Worm (Caenorhabditis elegans) whole organism, L4/young adult: ENCODE measurements around the gene T01C3.2.

Experiments used
- W03F9.2 ChIP-seq: fragments of 150-350 bp; optimal IDR thresholded peaks from 2 replicates; lab custom pipeline; 2014; ENCODE audit warnings: missing biosample characterization, missing genetic modification characterization
- dao-5 ChIP-seq: sonication (generic microtip); optimal IDR thresholded peaks from 2 replicates; lab custom pipeline; 2016; ENCODE audit warnings: missing genotype, missing genetic modification characterization, moderate library complexity, missing compliant biosample characterization
- him-1 ChIP-seq: sonication (generic microtip); optimal IDR thresholded peaks from 2 replicates; lab custom pipeline; 2016; ENCODE audit warnings: missing genotype, missing genetic modification reagents, missing genetic modification characterization, missing compliant biosample characterization

- TF ChIP-seq W03F9.2 (tag; lab: Kevin White, UChicago) (no peak), him-1 (no peak), dao-5 (tag; lab: Kevin White, UChicago) (no peak)
These were observed 21.8 kb downstream of the T01C3.2 start for ce11 chrV:15012542-15013301.
